Fruit fly (Drosophila melanogaster) whole organism, embryonic: ENCODE data around the gene CG43059.

ENCODE experiments used
- ATbp ChIP-seq: fragments of 200-800 bp; sonication (Bioruptor generic); optimal IDR thresholded peaks from 2 replicates; lab custom pipeline; 2017; ENCODE audit warnings: missing biosample characterization, mild to moderate bottlenecking, missing genetic modification characterization, missing genetic modification reagents
- C15 ChIP-seq: fragments of 200-800 bp; sonication (Bioruptor generic); IDR thresholded peaks from 3 replicates; pipeline ENCODE4 v1.3.6; 2022; ENCODE audit warnings: missing biosample characterization, missing genetic modification characterization
- CG11695 ChIP-seq: fragments of 200-800 bp; sonication (Bioruptor generic); IDR thresholded peaks from 3 replicates; pipeline ENCODE4 v1.3.6; 2022; ENCODE audit warnings: missing biosample characterization, missing genetic modification characterization
- CG15073 ChIP-seq: fragments of 200-800 bp; sonication (Bioruptor generic); optimal IDR thresholded peaks from 2 replicates; lab custom pipeline; 2016; ENCODE audit warnings: missing biosample characterization, missing genetic modification characterization
- CG15514 ChIP-seq: fragments of 200-800 bp; sonication (Bioruptor generic); optimal IDR thresholded peaks from 3 replicates; lab custom pipeline; 2017; ENCODE audit warnings: missing biosample characterization, missing genetic modification characterization, mild to moderate bottlenecking, moderate library complexity, missing genetic modification reagents
- CG16863 ChIP-seq: fragments of 200-800 bp; sonication (Bioruptor generic); optimal IDR thresholded peaks from 3 replicates; lab custom pipeline; 2016; ENCODE audit warnings: missing biosample characterization, missing genetic modification characterization
- CG17385 ChIP-seq: fragments of 200-800 bp; sonication (Bioruptor generic); optimal IDR thresholded peaks from 3 replicates; lab custom pipeline; 2018; ENCODE audit warnings: missing biosample characterization, mild to moderate bottlenecking, missing genetic modification characterization
- CG2875 ChIP-seq: fragments of 200-800 bp; sonication (Bioruptor generic); optimal IDR thresholded peaks from 2 replicates; lab custom pipeline; 2017; ENCODE audit warnings: missing biosample characterization, mild to moderate bottlenecking, missing genetic modification characterization, missing genetic modification reagents
- CG31441 ChIP-seq: fragments of 200-800 bp; sonication (Bioruptor generic); IDR thresholded peaks from 2 replicates; pipeline ENCODE4 v1.3.6; 2022; ENCODE audit warnings: missing biosample characterization, missing genetic modification characterization
- CG3163 ChIP-seq: fragments of 200-800 bp; sonication (Bioruptor generic); optimal IDR thresholded peaks from 3 replicates; lab custom pipeline; 2016; ENCODE audit warnings: missing biosample characterization, missing genetic modification characterization
- CG33557 ChIP-seq: fragments of 200-800 bp; sonication (Bioruptor generic); optimal IDR thresholded peaks from 2 replicates; lab custom pipeline; 2019; ENCODE audit warnings: missing biosample characterization, mild to moderate bottlenecking, missing genetic modification characterization, moderate library complexity
- CG34422 ChIP-seq: fragments of 200-800 bp; sonication (Bioruptor generic); IDR thresholded peaks from 3 replicates; pipeline ENCODE4 v1.3.6; 2022; ENCODE audit warnings: missing biosample characterization, missing genetic modification characterization
- CG3995 ChIP-seq: fragments of 200-800 bp; sonication (Bioruptor generic); optimal IDR thresholded peaks from 3 replicates; lab custom pipeline; 2016; ENCODE audit warnings: missing biosample characterization, missing genetic modification characterization
- CG4360 ChIP-seq: fragments of 200-800 bp; sonication (Bioruptor generic); IDR thresholded peaks from 2 replicates; pipeline ENCODE4 v1.3.6; 2022; ENCODE audit warnings: missing biosample characterization, missing genetic modification characterization
- CG4424 ChIP-seq: fragments of 200-800 bp; sonication (Bioruptor generic); optimal IDR thresholded peaks from 3 replicates; lab custom pipeline; 2016; ENCODE audit warnings: missing biosample characterization, missing genetic modification characterization
- CG5953 ChIP-seq: fragments of 200-800 bp; sonication (Bioruptor generic); IDR thresholded peaks from 2 replicates; pipeline ENCODE4 v1.3.6; 2022; ENCODE audit warnings: missing biosample characterization, missing genetic modification characterization
- CG6854 ChIP-seq: fragments of 200-800 bp; sonication (Bioruptor generic); optimal IDR thresholded peaks from 3 replicates; lab custom pipeline; 2017; ENCODE audit warnings: missing biosample characterization, mild to moderate bottlenecking, missing genetic modification characterization
- CG7271 ChIP-seq: fragments of 200-800 bp; sonication (Bioruptor generic); optimal IDR thresholded peaks from 2 replicates; lab custom pipeline; 2018; ENCODE audit warnings: missing biosample characterization, mild to moderate bottlenecking, missing genetic modification characterization, moderate library complexity
- CG8924 ChIP-seq: fragments of 200-800 bp; optimal IDR thresholded peaks from 3 replicates; lab custom pipeline; 2019; ENCODE audit warnings: missing biosample characterization, mild to moderate bottlenecking, missing genetic modification characterization, moderate library complexity
- CG9727 ChIP-seq: fragments of 200-800 bp; sonication (Bioruptor generic); optimal IDR thresholded peaks from 3 replicates; lab custom pipeline; 2017; ENCODE audit warnings: missing biosample characterization, mild to moderate bottlenecking, missing genetic modification characterization
- CG9797 ChIP-seq: fragments of 200-800 bp; sonication (Bioruptor generic); optimal IDR thresholded peaks from 3 replicates; lab custom pipeline; 2018; ENCODE audit warnings: missing biosample characterization, mild to moderate bottlenecking, missing genetic modification characterization
- Dip3 ChIP-seq: fragments of 200-800 bp; sonication (Bioruptor generic); optimal IDR thresholded peaks from 3 replicates; lab custom pipeline; 2016; ENCODE audit warnings: missing biosample characterization, missing genetic modification characterization
- Fer1 ChIP-seq: fragments of 200-800 bp; sonication (Bioruptor generic); optimal IDR thresholded peaks from 2 replicates; lab custom pipeline; 2017; ENCODE audit warnings: missing biosample characterization, mild to moderate bottlenecking, missing genetic modification characterization
- Hmx ChIP-seq: fragments of 200-800 bp; sonication (Bioruptor generic); optimal IDR thresholded peaks from 2 replicates; lab custom pipeline; 2016; ENCODE audit warnings: missing biosample characterization, missing genetic modification characterization
- Hr51 ChIP-seq, 2 experiments: fragments of 200-800 bp; sonication (Bioruptor generic); optimal IDR thresholded peaks; 2 replicates in 1 of 2; 3 replicates in 1 of 2; lab custom pipeline; 2016 to 2018; ENCODE audit warnings: missing biosample characterization in 2 of 2, missing genetic modification characterization in 2 of 2, mild to moderate bottlenecking in 1 of 2, moderate library complexity in 1 of 2
- Hsf ChIP-seq: fragments of 200-800 bp; sonication (Bioruptor generic); optimal IDR thresholded peaks from 3 replicates; lab custom pipeline; 2016; ENCODE audit warnings: missing biosample characterization, missing genetic modification characterization
- Lpt ChIP-seq: fragments of >200 bp; optimal IDR thresholded peaks from 2 replicates; lab custom pipeline; 2018; ENCODE audit warnings: missing biosample characterization, missing genetic modification characterization
- Meics ChIP-seq: fragments of 200-800 bp; sonication (Bioruptor generic); optimal IDR thresholded peaks from 2 replicates; lab custom pipeline; 2017; ENCODE audit warnings: missing biosample characterization, mild to moderate bottlenecking, missing genetic modification characterization
- Mrtf ChIP-seq: fragments of 200-800 bp; sonication (Bioruptor generic); IDR thresholded peaks from 3 replicates; pipeline ENCODE4 v1.3.6; 2022; ENCODE audit warnings: missing biosample characterization, missing genetic modification characterization
- Nf-YA ChIP-seq: fragments of 200-800 bp; sonication (Bioruptor generic); IDR thresholded peaks from 2 replicates; pipeline ENCODE4 v1.3.6; 2022; ENCODE audit warnings: missing biosample characterization, missing genetic modification characterization
- Ravus ChIP-seq: fragments of 200-800 bp; sonication (Bioruptor generic); IDR thresholded peaks from 2 replicates; pipeline ENCODE4 v1.3.6; 2022; ENCODE audit warnings: missing biosample characterization, missing genetic modification characterization
- Trl ChIP-seq, 3 experiments: fragments of >200 bp in 2 of 3; fragments of 200-800 bp in 1 of 3; sonication (Bioruptor generic) in 1 of 3; optimal IDR thresholded peaks; 2 replicates in 1 of 3; 3 replicates in 2 of 3; lab custom pipeline; 2016 to 2017; ENCODE audit warnings: missing biosample characterization in 1 of 3, missing genetic modification characterization in 1 of 3
- bsh ChIP-seq, 2 experiments: fragments of 200-800 bp; sonication (Bioruptor generic); optimal IDR thresholded peaks; 2 replicates each; lab custom pipeline; 2017 to 2018; ENCODE audit warnings: mild to moderate bottlenecking in 2 of 2, missing biosample characterization in 2 of 2, missing genetic modification characterization in 2 of 2, moderate library complexity in 1 of 2
- cas ChIP-seq: fragments of 200-800 bp; sonication (Bioruptor generic); IDR thresholded peaks from 2 replicates; pipeline ENCODE4 v1.3.6; 2022; ENCODE audit warnings: missing biosample characterization, missing genetic modification characterization
- dimm ChIP-seq: fragments of 200-800 bp; sonication (Bioruptor generic); IDR thresholded peaks from 2 replicates; pipeline ENCODE4 v1.3.6; 2022; ENCODE audit warnings: missing biosample characterization, missing genetic modification characterization
- ems ChIP-seq: fragments of 200-800 bp; sonication (Bioruptor generic); optimal IDR thresholded peaks from 3 replicates; lab custom pipeline; 2016; ENCODE audit warnings: missing biosample characterization, missing genetic modification characterization
- her ChIP-seq: fragments of 200-800 bp; sonication (Bioruptor generic); optimal IDR thresholded peaks from 2 replicates; lab custom pipeline; 2016; ENCODE audit warnings: missing biosample characterization, missing genetic modification characterization
- hkb ChIP-seq, 2 experiments: fragments of 200-800 bp in 1 of 2; fragments of >200 bp in 1 of 2; sonication (Bioruptor generic) in 1 of 2; IDR thresholded peaks in 1 of 2; optimal IDR thresholded peaks in 1 of 2; 2 replicates each; pipeline versions ENCODE4 v1.3.6 to Lab custom; 2017 to 2022; ENCODE audit warnings: missing biosample characterization in 1 of 2, missing genetic modification characterization in 1 of 2
- insv ChIP-seq, 2 experiments: fragments of 200-800 bp; sonication (Bioruptor generic); optimal IDR thresholded peaks; 3 replicates each; lab custom pipeline; 2016 to 2018; ENCODE audit warnings: missing biosample characterization in 2 of 2, missing genetic modification characterization in 2 of 2
- mld ChIP-seq: fragments of 200-800 bp; sonication (Bioruptor generic); IDR thresholded peaks from 3 replicates; pipeline ENCODE4 v1.3.6; 2022; ENCODE audit warnings: missing biosample characterization, missing genetic modification characterization; ENCODE audit not compliant: partially characterized antibody
- nmo ChIP-seq: fragments of 200-800 bp; sonication (Bioruptor generic); optimal IDR thresholded peaks from 2 replicates; lab custom pipeline; 2018; ENCODE audit warnings: missing biosample characterization, mild to moderate bottlenecking, missing genetic modification characterization, moderate library complexity
- pzg ChIP-seq: fragments of 200-800 bp; sonication (Bioruptor generic); optimal IDR thresholded peaks from 3 replicates; lab custom pipeline; 2018; ENCODE audit warnings: missing biosample characterization, mild to moderate bottlenecking, missing genetic modification characterization, moderate library complexity
- sens-2 ChIP-seq: fragments of 200-800 bp; sonication (Bioruptor generic); IDR thresholded peaks from 2 replicates; pipeline ENCODE4 v1.3.6; 2022; ENCODE audit warnings: missing biosample characterization, missing genetic modification characterization
- ssp ChIP-seq: fragments of 200-800 bp; sonication (Bioruptor generic); IDR thresholded peaks from 2 replicates; pipeline ENCODE4 v1.3.6; 2022; ENCODE audit warnings: missing biosample characterization, missing genetic modification characterization
- tup ChIP-seq: fragments of 200-800 bp; sonication (Bioruptor generic); optimal IDR thresholded peaks from 2 replicates; lab custom pipeline; 2016; ENCODE audit warnings: missing biosample characterization, mild to moderate bottlenecking, missing genetic modification characterization, moderate library complexity
- tx ChIP-seq: fragments of 200-800 bp; sonication (Bioruptor generic); optimal IDR thresholded peaks from 2 replicates; lab custom pipeline; 2016; ENCODE audit warnings: missing biosample characterization, missing genetic modification characterization
- vfl ChIP-seq: fragments of 200-800 bp; sonication (Bioruptor generic); optimal IDR thresholded peaks from 2 replicates; lab custom pipeline; 2016; ENCODE audit warnings: missing biosample characterization, missing genetic modification characterization
- zen ChIP-seq: fragments of 200-800 bp; sonication (Bioruptor generic); optimal IDR thresholded peaks from 3 replicates; lab custom pipeline; 2018; ENCODE audit warnings: missing biosample characterization, mild to moderate bottlenecking, missing genetic modification characterization, moderate library complexity

The CG43059 gene

DNA sequence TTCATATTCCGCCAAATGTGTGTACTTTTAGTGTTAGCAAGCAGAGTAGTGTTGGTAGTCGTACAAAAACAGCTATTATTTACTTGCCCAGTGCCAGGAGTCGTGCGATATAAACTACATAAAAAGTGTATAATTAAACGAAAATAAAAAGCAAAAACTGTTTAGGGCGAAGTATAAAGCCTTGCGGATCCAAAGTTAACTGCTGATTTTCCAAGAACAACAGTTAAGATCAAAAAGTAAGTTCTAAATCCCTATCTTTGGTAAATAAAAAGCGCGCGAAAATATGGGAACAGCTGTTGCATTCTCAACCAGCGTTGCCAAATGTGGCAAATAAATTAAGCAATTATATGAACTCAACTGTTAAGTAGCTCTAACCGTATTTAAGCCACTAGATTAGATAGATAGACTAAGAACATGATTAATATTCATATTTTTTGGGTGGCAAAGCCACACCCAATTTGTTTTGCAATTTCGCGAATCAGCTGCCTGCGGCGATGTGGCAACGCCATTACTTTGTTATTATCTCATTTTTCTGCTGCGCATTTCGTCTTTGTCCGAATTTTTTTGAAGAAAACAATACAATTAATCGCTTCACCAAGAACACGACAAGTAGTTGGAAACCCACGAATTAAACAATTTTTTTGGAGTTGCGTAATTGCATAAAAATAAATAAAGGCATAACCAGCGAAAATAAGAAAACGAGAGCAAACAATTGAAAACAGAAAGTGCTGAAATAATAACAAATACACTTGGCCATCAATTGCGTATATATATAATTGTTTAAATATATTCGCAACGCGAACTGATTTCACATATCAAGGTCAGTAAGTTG is 21.7 kb upstream of the CG43059 start, which contains the start of the genes Prim1 and CG7083 (continued):
- peak; percentile 67 for TF ChIP-seq CG15514 (GFP tag; lab: Kevin White, UChicago)
- peak; percentile 79 for TF ChIP-seq CG34422 (GFP tag; lab: Robert Waterston, UW)
- TF ChIP-seq ems, result peak; percentile 25
- TF ChIP-seq Hmx (GFP tag; lab: Kevin White, UChicago), result no peak
- 0 out of 3 replicates have a peak, but pooled peaks have one; percentile 31 for TF ChIP-seq mld (GFP tag; lab: Robert Waterston, UW)
- peak; percentile 13 for TF ChIP-seq CG3163 (GFP tag; lab: Kevin White, UChicago)
- no peak for TF ChIP-seq CG3995 (GFP tag; lab: Kevin White, UChicago)
- TF ChIP-seq tx (GFP tag; lab: Kevin White, UChicago), result peak; percentile 66
- TF ChIP-seq nmo (GFP tag; lab: Kevin White, UChicago), result peak; percentile 55
- peak in 1 of 2 experiments; percentile 54 for TF ChIP-seq bsh (GFP tag; optimal IDR thresholded peaks at IDR 0.05; lab: Kevin White, UChicago)
- TF ChIP-seq C15, result no peak
- peak; percentile 46 for TF ChIP-seq CG16863 (GFP tag; lab: Kevin White, UChicago)
- TF ChIP-seq CG7271 (tag; lab: Kevin White, UChicago), result peak; percentile 31
- TF ChIP-seq Fer1 (GFP tag; lab: Kevin White, UChicago), result peak; percentile 59
- TF ChIP-seq Hsf, result peak; percentile 66
- no peak; the same call in 1 of the 2 replicates for TF ChIP-seq CG31441
- peak; percentile 41 for TF ChIP-seq vfl (GFP tag; lab: Kevin White, UChicago)
- TF ChIP-seq CG5953 (GFP tag; lab: Robert Waterston, UW), result no peak
- TF ChIP-seq cas (GFP tag; lab: Robert Waterston, UW), result no peak
- peak; percentile 58 for TF ChIP-seq Meics (GFP tag; lab: Kevin White, UChicago)
- TF ChIP-seq Nf-YA (GFP tag; lab: Robert Waterston, UW), result no peak
- TF ChIP-seq insv (GFP tag; optimal IDR thresholded peaks at IDR 0.05; lab: Kevin White, UChicago), result peak in 1 of 2 experiments; percentile 55
- 0 out of 3 replicates have a peak, but pooled peaks have one; percentile 6 for TF ChIP-seq CG11695 (GFP tag; lab: Robert Waterston, UW)
- no peak for TF ChIP-seq CG2875 (GFP tag; lab: Kevin White, UChicago)
- no peak for TF ChIP-seq Lpt (GFP tag; lab: Kevin White, UChicago)
- TF ChIP-seq pzg (GFP tag; lab: Kevin White, UChicago), result peak; percentile 63
- peak; percentile 19 for TF ChIP-seq CG9797 (GFP tag; lab: Kevin White, UChicago)
- TF ChIP-seq her, result peak; percentile 61
- no peak for TF ChIP-seq Ravus (GFP tag; lab: Robert Waterston, UW)
- TF ChIP-seq CG9727 (GFP tag; lab: Kevin White, UChicago), result peak; percentile 66
- TF ChIP-seq ssp (GFP tag; lab: Robert Waterston, UW), result no peak
- no peak for TF ChIP-seq Mrtf (GFP tag; lab: Robert Waterston, UW)
- peak; percentile 22 for TF ChIP-seq Dip3 (GFP tag; lab: Kevin White, UChicago)
- TF ChIP-seq sens-2, result 0 out of 2 replicates have a peak, but pooled peaks have one; percentile 20
- TF ChIP-seq Trl (optimal IDR thresholded peaks at IDR 0.05; lab: Kevin White, UChicago), result no peak
- TF ChIP-seq Trl (GFP tag; optimal IDR thresholded peaks at IDR 0.05; lab: Kevin White, UChicago), result peak; percentile 65
- TF ChIP-seq hkb (optimal IDR thresholded peaks at IDR 0.05; lab: Kevin White, UChicago), result peak; percentile 17
- TF ChIP-seq hkb (GFP tag; IDR thresholded peaks at IDR 0.05; lab: Robert Waterston, UW), result 0 out of 2 replicates have a peak, but pooled peaks have one; percentile 21
- peak; percentile 49 for TF ChIP-seq CG8924 (tag; lab: Kevin White, UChicago)
- TF ChIP-seq CG6854 (GFP tag; lab: Kevin White, UChicago), result no peak
- TF ChIP-seq CG33557 (GFP tag; lab: Kevin White, UChicago), result peak; percentile 38
- TF ChIP-seq tup, result peak; percentile 24
- TF ChIP-seq Hr51 (GFP tag; optimal IDR thresholded peaks at IDR 0.05; lab: Kevin White, UChicago), result peak; percentile 57 to 66
- TF ChIP-seq zen (tag; lab: Kevin White, UChicago), result peak; percentile 63
- TF ChIP-seq ATbp (GFP tag; lab: Kevin White, UChicago), result peak; percentile 11
- no peak for TF ChIP-seq CG4360 (GFP tag; lab: Robert Waterston, UW)
- TF ChIP-seq CG4424 (GFP tag; lab: Kevin White, UChicago), result peak; percentile 64
- TF ChIP-seq CG15073 (GFP tag; lab: Kevin White, UChicago), result no peak
- no peak for TF ChIP-seq dimm (GFP tag; lab: Robert Waterston, UW)
- TF ChIP-seq CG17385, result peak; percentile 60
